Fruit fly (Drosophila melanogaster) whole organism, prepupa: ENCODE measurements around the gene MTF-1.

Experiments
- Blimp-1 ChIP-seq: fragments of 200-800 bp; sonication (Bioruptor generic); optimal IDR thresholded peaks from 3 replicates; lab custom pipeline; 2017; ENCODE audit warnings: missing biosample characterization, missing genetic modification characterization, mild to moderate bottlenecking, moderate library complexity, missing genetic modification reagents
- CG10631 ChIP-seq: fragments of 200-800 bp; sonication (Bioruptor generic); optimal IDR thresholded peaks from 2 replicates; lab custom pipeline; 2016; ENCODE audit warnings: missing biosample characterization, missing genetic modification characterization
- CG10669 ChIP-seq: fragments of 200-800 bp; sonication (Bioruptor generic); optimal IDR thresholded peaks from 3 replicates; lab custom pipeline; 2018; ENCODE audit warnings: missing biosample characterization, mild to moderate bottlenecking, missing genetic modification characterization, moderate library complexity
- CG11294 ChIP-seq: fragments of 200-800 bp; sonication (Bioruptor generic); IDR thresholded peaks from 2 replicates; pipeline ENCODE4 v1.3.6; 2022; ENCODE audit warnings: missing biosample characterization, missing genetic modification characterization
- CG11762 ChIP-seq: fragments of 200-800 bp; sonication (Bioruptor generic); optimal IDR thresholded peaks from 3 replicates; lab custom pipeline; 2016; ENCODE audit warnings: missing biosample characterization, missing genetic modification characterization; ENCODE audit not compliant: insufficient read depth
- CG15336 ChIP-seq: fragments of 200-800 bp; sonication (Bioruptor generic); IDR thresholded peaks from 2 replicates; pipeline ENCODE4 v1.3.6; 2022; ENCODE audit warnings: missing biosample characterization, missing genetic modification characterization
- CG3032 ChIP-seq: fragments of 200-800 bp; optimal IDR thresholded peaks from 2 replicates; lab custom pipeline; 2019; ENCODE audit warnings: missing biosample characterization, mild to moderate bottlenecking, missing genetic modification characterization, moderate library complexity
- CG31627 ChIP-seq: fragments of 200-800 bp; sonication (Bioruptor generic); optimal IDR thresholded peaks from 3 replicates; lab custom pipeline; 2016; ENCODE audit warnings: missing biosample characterization, missing genetic modification characterization
- CG32006 ChIP-seq: fragments of 200-800 bp; sonication (Bioruptor generic); optimal IDR thresholded peaks from 3 replicates; lab custom pipeline; 2017; ENCODE audit warnings: missing biosample characterization, mild to moderate bottlenecking, missing genetic modification characterization
- CG34406 ChIP-seq: fragments of 200-800 bp; sonication (Bioruptor generic); optimal IDR thresholded peaks from 3 replicates; lab custom pipeline; 2016; ENCODE audit warnings: missing biosample characterization, missing genetic modification characterization
- CG4318 ChIP-seq: fragments of 200-800 bp; sonication (Bioruptor generic); optimal IDR thresholded peaks from 3 replicates; lab custom pipeline; 2017; ENCODE audit warnings: missing biosample characterization, mild to moderate bottlenecking, missing genetic modification characterization
- CG6163 ChIP-seq: fragments of 200-800 bp; sonication (Bioruptor generic); IDR thresholded peaks from 3 replicates; pipeline ENCODE4 v1.3.6; 2022; ENCODE audit warnings: missing biosample characterization, missing genetic modification characterization
- CG6276 ChIP-seq: fragments of 200-800 bp; sonication (Bioruptor generic); optimal IDR thresholded peaks from 2 replicates; lab custom pipeline; 2017; ENCODE audit warnings: missing biosample characterization, mild to moderate bottlenecking, missing genetic modification characterization
- CG6792 ChIP-seq: fragments of 200-800 bp; sonication (Bioruptor generic); optimal IDR thresholded peaks from 3 replicates; lab custom pipeline; 2016; ENCODE audit warnings: missing biosample characterization, missing genetic modification characterization
- CG6808 ChIP-seq: fragments of 200-800 bp; sonication (Bioruptor generic); optimal IDR thresholded peaks from 3 replicates; lab custom pipeline; 2017; ENCODE audit warnings: missing biosample characterization, missing genetic modification characterization, mild to moderate bottlenecking, moderate library complexity, missing genetic modification reagents
- CG7368 ChIP-seq: fragments of 200-800 bp; sonication (Bioruptor generic); optimal IDR thresholded peaks from 3 replicates; lab custom pipeline; 2016; ENCODE audit warnings: missing biosample characterization, missing genetic modification characterization
- CG8632 ChIP-seq: fragments of 200-800 bp; sonication (Bioruptor generic); optimal IDR thresholded peaks from 3 replicates; lab custom pipeline; 2016; ENCODE audit warnings: missing biosample characterization, missing genetic modification characterization
- CG9139 ChIP-seq: fragments of 200-800 bp; sonication (Bioruptor generic); optimal IDR thresholded peaks from 3 replicates; lab custom pipeline; 2017; ENCODE audit warnings: missing biosample characterization, mild to moderate bottlenecking, missing genetic modification characterization
- Eip78C ChIP-seq: fragments of 200-800 bp; sonication (Bioruptor generic); peaks from one replicate; lab custom pipeline; 2016; ENCODE audit warnings: missing biosample characterization, missing genetic modification characterization
- Eip93F ChIP-seq: fragments of 200-800 bp; sonication (Bioruptor generic); optimal IDR thresholded peaks from 2 replicates; lab custom pipeline; 2016; ENCODE audit warnings: missing biosample characterization, mild to moderate bottlenecking, missing genetic modification characterization
- Ets21C ChIP-seq: fragments of 200-800 bp; sonication (Bioruptor generic); optimal IDR thresholded peaks from 3 replicates; lab custom pipeline; 2016; ENCODE audit warnings: missing biosample characterization, missing genetic modification characterization
- Ets96B ChIP-seq: fragments of 200-800 bp; optimal IDR thresholded peaks from 2 replicates; lab custom pipeline; 2019; ENCODE audit warnings: missing biosample characterization, mild to moderate bottlenecking, missing genetic modification characterization, moderate library complexity
- Gug ChIP-seq: fragments of 200-800 bp; sonication (Bioruptor generic); IDR thresholded peaks from 2 replicates; pipeline ENCODE4 v1.3.6; 2022; ENCODE audit warnings: missing biosample characterization, missing genetic modification characterization
- Hr38 ChIP-seq: sonication (Bioruptor generic); optimal IDR thresholded peaks from 2 replicates; lab custom pipeline; 2016; ENCODE audit warnings: missing biosample characterization, missing genetic modification characterization
- Hr4 ChIP-seq: fragments of 200-800 bp; sonication (Bioruptor generic); optimal IDR thresholded peaks from 3 replicates; lab custom pipeline; 2016; ENCODE audit warnings: missing biosample characterization, missing genetic modification characterization
- Lpt ChIP-seq: fragments of 200-800 bp; sonication (Bioruptor generic); optimal IDR thresholded peaks from 3 replicates; lab custom pipeline; 2016; ENCODE audit warnings: missing biosample characterization, missing genetic modification characterization
- Met ChIP-seq: fragments of 200-800 bp; sonication (Bioruptor generic); optimal IDR thresholded peaks from 3 replicates; lab custom pipeline; 2016; ENCODE audit warnings: missing biosample characterization, missing genetic modification characterization
- OdsH ChIP-seq: fragments of 200-800 bp; sonication (Bioruptor generic); optimal IDR thresholded peaks from 3 replicates; lab custom pipeline; 2016; ENCODE audit warnings: missing biosample characterization, missing genetic modification characterization
- Sox102F ChIP-seq: fragments of 200-800 bp; sonication (Bioruptor generic); optimal IDR thresholded peaks from 2 replicates; lab custom pipeline; 2016; ENCODE audit warnings: missing biosample characterization, mild to moderate bottlenecking, missing genetic modification characterization
- Sox14 ChIP-seq: fragments of 200-800 bp; sonication (Bioruptor generic); optimal IDR thresholded peaks from 3 replicates; lab custom pipeline; 2016; ENCODE audit warnings: missing biosample characterization, missing genetic modification characterization
- Sox15 ChIP-seq: fragments of 200-800 bp; sonication (Bioruptor generic); optimal IDR thresholded peaks from 3 replicates; lab custom pipeline; 2016; ENCODE audit warnings: missing biosample characterization, missing genetic modification characterization
- achi ChIP-seq: fragments of 200-800 bp; sonication (Bioruptor generic); optimal IDR thresholded peaks from 3 replicates; lab custom pipeline; 2016; ENCODE audit warnings: missing biosample characterization, missing genetic modification characterization
- cyc ChIP-seq: fragments of 200-800 bp; sonication (Bioruptor generic); optimal IDR thresholded peaks from 3 replicates; lab custom pipeline; 2016; ENCODE audit warnings: missing biosample characterization, missing genetic modification characterization
- eg ChIP-seq: fragments of 200-800 bp; sonication (Bioruptor generic); IDR thresholded peaks from 3 replicates; pipeline ENCODE4 v1.3.6; 2022; ENCODE audit warnings: missing biosample characterization, missing genetic modification characterization
- fd59A ChIP-seq: fragments of 200-800 bp; sonication (Bioruptor generic); optimal IDR thresholded peaks from 2 replicates; lab custom pipeline; 2017; ENCODE audit warnings: missing biosample characterization, mild to moderate bottlenecking, missing genetic modification characterization, missing genetic modification reagents
- fkh ChIP-seq: fragments of 200-800 bp; sonication (Bioruptor generic); optimal IDR thresholded peaks from 3 replicates; lab custom pipeline; 2017; ENCODE audit warnings: missing biosample characterization, mild to moderate bottlenecking, missing genetic modification characterization, moderate library complexity
- lz ChIP-seq: fragments of 200-800 bp; sonication (Bioruptor generic); optimal IDR thresholded peaks from 3 replicates; lab custom pipeline; 2016; ENCODE audit warnings: missing biosample characterization, missing genetic modification characterization
- pdm3 ChIP-seq: fragments of 200-800 bp; sonication (Bioruptor generic); optimal IDR thresholded peaks from 3 replicates; lab custom pipeline; 2016; ENCODE audit warnings: missing biosample characterization, missing genetic modification characterization
- salr ChIP-seq, 2 experiments: fragments of 200-800 bp; sonication (Bioruptor generic); optimal IDR thresholded peaks; 3 replicates each; lab custom pipeline; 2016 to 2018; ENCODE audit warnings: missing biosample characterization in 2 of 2, missing genetic modification characterization in 2 of 2, mild to moderate bottlenecking in 1 of 2
- spab ChIP-seq: fragments of 200-800 bp; sonication (Bioruptor generic); optimal IDR thresholded peaks from 2 replicates; lab custom pipeline; 2017; ENCODE audit warnings: missing biosample characterization, mild to moderate bottlenecking, missing genetic modification characterization, missing genetic modification reagents
- ss ChIP-seq, 2 experiments: fragments of 200-800 bp; sonication (Bioruptor generic); optimal IDR thresholded peaks; 2 replicates in 1 of 2; 3 replicates in 1 of 2; lab custom pipeline; 2017 to 2018; ENCODE audit warnings: mild to moderate bottlenecking in 2 of 2, missing biosample characterization in 2 of 2, missing genetic modification characterization in 2 of 2, moderate library complexity in 1 of 2
- topi ChIP-seq: fragments of 200-800 bp; sonication (Bioruptor generic); optimal IDR thresholded peaks from 3 replicates; lab custom pipeline; 2016; ENCODE audit warnings: missing biosample characterization, missing genetic modification characterization

The MTF-1 gene

dm6 chr3L:9468261-9468890 is 38.3 kb downstream of the MTF-1 start (continued):
- TF ChIP-seq Ets21C (GFP tag; lab: Kevin White, UChicago), result no peak
- TF ChIP-seq Ets96B, result no peak
- TF ChIP-seq CG6163 (GFP tag; lab: Robert Waterston, UW), result no peak
- no peak for TF ChIP-seq spab
- TF ChIP-seq topi, result peak; percentile 23
- no peak for TF ChIP-seq CG9139 (GFP tag; lab: Kevin White, UChicago)
- no peak for TF ChIP-seq fd59A
- no peak for TF ChIP-seq achi (GFP tag; lab: Kevin White, UChicago)
- TF ChIP-seq eg (GFP tag; lab: Robert Waterston, UW), result no peak
- TF ChIP-seq CG11294 (GFP tag; lab: Robert Waterston, UW), result no peak
- no peak for TF ChIP-seq Gug (GFP tag; lab: Robert Waterston, UW)
- TF ChIP-seq CG4318 (GFP tag; lab: Kevin White, UChicago), result peak; percentile 9
- peak; percentile 28 for TF ChIP-seq pdm3 (GFP tag; lab: Kevin White, UChicago)
- no peak for TF ChIP-seq CG8632 (GFP tag; lab: Kevin White, UChicago)
- no peak for TF ChIP-seq ss (GFP tag; optimal IDR thresholded peaks at IDR 0.05; lab: Kevin White, UChicago)
- TF ChIP-seq CG10631 (GFP tag; lab: Kevin White, UChicago), result no peak
- no peak for TF ChIP-seq CG6276 (GFP tag; lab: Kevin White, UChicago)
- TF ChIP-seq Sox15 (GFP tag; lab: Kevin White, UChicago), result no peak
- no peak for TF ChIP-seq CG10669 (GFP tag; lab: Kevin White, UChicago)
- no peak for TF ChIP-seq CG11762
- TF ChIP-seq CG32006 (GFP tag; lab: Kevin White, UChicago), result peak; percentile 62
- peak; percentile 20 for TF ChIP-seq Sox14 (GFP tag; lab: Kevin White, UChicago)
- TF ChIP-seq CG31627 (GFP tag; lab: Kevin White, UChicago), result peak; percentile 29
- TF ChIP-seq Blimp-1 (GFP tag; lab: Kevin White, UChicago), result no peak
- peak; percentile 59 for TF ChIP-seq Hr4 (GFP tag; lab: Kevin White, UChicago)
- no peak for TF ChIP-seq lz (GFP tag; lab: Kevin White, UChicago)
- TF ChIP-seq Eip93F, result no peak
- TF ChIP-seq, all 60 proteins: peak for 16

DNA sequence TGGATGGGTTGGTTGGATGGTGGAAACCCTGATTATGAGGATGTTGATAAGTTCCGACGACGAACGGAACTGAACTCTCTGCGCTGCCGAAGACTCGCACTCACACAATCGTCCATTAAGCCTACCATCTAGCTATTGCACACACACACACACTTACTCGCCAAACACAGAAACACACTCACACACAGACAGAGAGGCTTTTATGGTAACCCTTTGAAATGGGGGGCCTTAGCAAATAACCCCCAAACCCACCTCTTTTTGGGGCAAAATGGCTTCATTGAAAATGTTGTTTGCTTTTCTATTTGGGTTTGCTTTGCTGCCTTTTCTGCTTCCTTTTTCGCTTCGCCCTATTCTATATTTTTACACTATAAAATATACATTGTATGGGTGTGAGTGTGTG is 39.0 kb downstream of the MTF-1 start:
- no peak for TF ChIP-seq Lpt (GFP tag; lab: Kevin White, UChicago)
- no peak for TF ChIP-seq CG31627 (GFP tag; lab: Kevin White, UChicago)
- peak; percentile 19 for TF ChIP-seq Eip78C (GFP tag; lab: Kevin White, UChicago)
- no peak for TF ChIP-seq CG6792 (GFP tag; lab: Kevin White, UChicago)
- TF ChIP-seq CG9139 (GFP tag; lab: Kevin White, UChicago), result no peak
- TF ChIP-seq fd59A, result no peak
- TF ChIP-seq CG11762, result no peak

DNA sequence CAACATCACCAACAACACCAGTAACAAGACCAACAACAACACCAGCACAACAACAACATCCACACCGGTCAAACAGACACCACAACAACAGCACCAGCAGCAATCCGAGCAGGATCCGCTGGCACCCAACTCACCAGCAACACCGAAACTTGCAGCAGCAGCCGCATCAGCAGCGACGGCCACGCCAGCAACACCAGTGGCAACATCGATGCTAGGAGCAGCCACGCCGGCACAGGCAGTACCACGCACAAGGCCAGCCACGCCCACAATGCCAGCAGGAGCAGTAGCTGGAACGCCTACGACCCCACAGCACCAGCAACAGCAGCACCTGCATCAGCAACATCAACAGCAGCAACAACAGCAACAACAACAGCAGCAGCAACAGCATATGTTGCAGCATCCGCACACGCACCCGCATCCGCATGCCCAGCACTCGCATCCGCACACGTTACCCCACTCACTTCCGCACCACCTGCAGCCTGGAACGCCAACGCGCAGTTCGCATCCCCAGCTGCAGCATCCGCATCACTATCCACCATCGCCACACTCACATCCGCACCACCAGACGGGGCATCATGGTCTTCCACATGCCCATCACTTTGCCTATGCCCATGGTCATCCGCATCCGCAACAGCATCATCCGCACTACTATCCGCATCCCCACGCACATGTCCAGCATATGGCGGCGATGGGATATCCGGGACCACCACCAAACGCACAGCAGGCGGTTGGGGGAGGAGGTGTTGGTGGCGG is 41.2 kb downstream of the MTF-1 start:
- TF ChIP-seq CG11294 (GFP tag; lab: Robert Waterston, UW) (no peak), Sox15 (GFP tag; lab: Kevin White, UChicago) (no peak), CG4318 (GFP tag; lab: Kevin White, UChicago) (no peak), CG7368 (GFP tag; lab: Kevin White, UChicago) (no peak), CG6163 (GFP tag; lab: Robert Waterston, UW) (no peak), Sox102F (GFP tag; lab: Kevin White, UChicago) (no peak)

DNA sequence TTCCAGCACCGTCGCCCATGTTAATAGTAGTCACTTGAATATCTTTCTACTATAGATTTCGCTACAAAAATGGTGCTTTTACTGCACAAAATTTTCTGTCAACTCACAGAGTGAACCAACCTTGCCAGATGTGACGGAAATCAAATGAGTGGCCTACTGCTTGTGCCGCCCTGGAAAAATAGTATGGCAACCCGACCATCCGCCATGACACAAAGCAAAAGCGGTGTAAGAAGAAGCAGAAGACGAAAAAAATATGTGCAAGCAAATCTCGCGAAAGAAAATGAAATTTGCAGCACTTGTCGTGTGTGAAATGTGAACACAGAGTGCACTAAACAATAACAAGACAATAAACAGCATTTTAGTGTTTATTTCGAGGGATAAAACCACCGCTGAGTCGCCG is 46.7 kb downstream of the MTF-1 start, which contains the start of the genes Uch-L5 and Jarid2:
Gene Uch-L5, minus strand, starts transcription at position 137 of the 400 bp plus-strand sequence.
Gene Jarid2, plus strand, starts transcription at position 210 of the 400 bp plus-strand sequence.
- TF ChIP-seq salr (GFP tag; optimal IDR thresholded peaks at IDR 0.05; lab: Kevin White, UChicago), result peak in 1 of 2 experiments; percentile 16
- peak; percentile 27 for TF ChIP-seq CG3032 (tag; lab: Kevin White, UChicago)
- TF ChIP-seq ss (GFP tag; optimal IDR thresholded peaks at IDR 0.05; lab: Kevin White, UChicago), result peak in 1 of 2 experiments; percentile 33
- no peak for TF ChIP-seq CG6808 (GFP tag; lab: Kevin White, UChicago)
- TF ChIP-seq CG31627 (GFP tag; lab: Kevin White, UChicago), result peak; percentile 63
- TF ChIP-seq Hr38 (GFP tag; lab: Kevin White, UChicago), result no peak
- no peak for TF ChIP-seq CG32006 (GFP tag; lab: Kevin White, UChicago)
- TF ChIP-seq Sox15 (GFP tag; lab: Kevin White, UChicago), result no peak
- no peak for TF ChIP-seq CG6276 (GFP tag; lab: Kevin White, UChicago)
- TF ChIP-seq cyc (GFP tag; lab: Kevin White, UChicago), result peak; percentile 65
- no peak for TF ChIP-seq OdsH
- no peak for TF ChIP-seq Sox102F (GFP tag; lab: Kevin White, UChicago)
- no peak for TF ChIP-seq CG34406 (GFP tag; lab: Kevin White, UChicago)
- TF ChIP-seq fkh (GFP tag; lab: Kevin White, UChicago), result peak; percentile 13
- TF ChIP-seq topi, result no peak
- TF ChIP-seq Eip78C (GFP tag; lab: Kevin White, UChicago), result no peak
- TF ChIP-seq CG9139 (GFP tag; lab: Kevin White, UChicago), result no peak
- TF ChIP-seq CG10631 (GFP tag; lab: Kevin White, UChicago), result no peak
- TF ChIP-seq fd59A, result no peak
- no peak for TF ChIP-seq Met (GFP tag; lab: Kevin White, UChicago)
- no peak for TF ChIP-seq CG15336 (GFP tag; lab: Robert Waterston, UW)
